Worm (Caenorhabditis elegans) whole organism, midembryonic: ENCODE measurements around the gene C39B5.2.
A peak's percentile ranks its signal among the peaks of the same experiment; 100 is the strongest.

Source experiments
- T22C8.4 ChIP-seq: fragments of 200-800 bp; sonication (Bioruptor generic); IDR thresholded peaks from 2 replicates; pipeline ENCODE4 v1.3.6; 2022; ENCODE audit warnings: missing genetic modification characterization, missing compliant biosample characterization
- cog-1 ChIP-seq: sonication (generic microtip); optimal IDR thresholded peaks from 2 replicates; lab custom pipeline; 2016; ENCODE audit warnings: missing genetic modification characterization, missing compliant biosample characterization
- flt-1 ChIP-seq: fragments of 200-800 bp; sonication (Bioruptor generic); IDR thresholded peaks from 2 replicates; pipeline ENCODE4 v1.3.6; 2022; ENCODE audit warnings: missing genetic modification characterization, missing compliant biosample characterization
- klf-2 ChIP-seq: fragments of 200-800 bp; sonication (Bioruptor generic); conservative IDR thresholded peaks from 2 replicates; pipeline ENCODE4 v1.3.6; 2022; ENCODE audit warnings: missing genetic modification reagents, missing genetic modification characterization, missing compliant biosample characterization
- med-1 ChIP-seq: sonication (generic microtip); optimal IDR thresholded peaks from 2 replicates; lab custom pipeline; 2017; ENCODE audit warnings: missing genetic modification characterization, mild to moderate bottlenecking, missing compliant biosample characterization, antibody characterized with exemption, missing genetic modification reagents; ENCODE audit not compliant: insufficient read depth
- ref-1 ChIP-seq: fragments of 200-800 bp; sonication (Bioruptor generic); conservative IDR thresholded peaks from 2 replicates; pipeline ENCODE4 v1.3.6; 2022; ENCODE audit warnings: missing genetic modification reagents, missing genetic modification characterization, missing compliant biosample characterization
- tab-1 ChIP-seq: fragments of 200-800 bp; sonication (Bioruptor generic); IDR thresholded peaks from 2 replicates; pipeline ENCODE4 v1.3.6; 2022; ENCODE audit warnings: missing genetic modification characterization, missing compliant biosample characterization
- ztf-23 ChIP-seq: fragments of 200-800 bp; sonication (Bioruptor generic); IDR thresholded peaks from 2 replicates; pipeline ENCODE4 v1.3.6; 2022; ENCODE audit warnings: missing genetic modification reagents, missing genetic modification characterization, missing compliant biosample characterization
- ztf-29 ChIP-seq: fragments of 200-800 bp; sonication (Bioruptor generic); IDR thresholded peaks from 2 replicates; pipeline ENCODE4 v1.3.6; 2022; ENCODE audit warnings: missing genetic modification reagents, missing genetic modification characterization, missing compliant biosample characterization

The C39B5.2 gene

DNA sequence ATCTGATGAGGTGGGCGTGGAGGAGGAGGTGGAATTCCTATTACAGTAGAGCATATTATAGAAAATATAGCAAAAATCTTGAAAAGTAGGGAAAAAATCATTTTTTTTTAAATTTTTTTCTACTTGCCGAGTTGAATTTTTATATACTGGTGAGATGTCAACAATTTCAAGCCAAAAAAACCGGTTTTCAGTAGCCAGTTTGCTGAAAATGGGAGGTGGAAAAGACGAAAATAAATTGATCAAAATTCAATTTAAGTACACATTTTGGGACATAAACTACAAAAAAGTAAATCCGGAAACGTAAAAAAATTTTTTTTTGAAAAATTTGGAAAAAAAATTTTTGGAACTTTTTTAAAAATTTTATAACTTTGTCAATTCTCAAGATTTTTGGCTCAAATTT lies 44.8 kb downstream of the C39B5.2 start, which contains the start of gene Y54F10BM.23:
Gene Y54F10BM.23 (minus strand): TSS at position 101 of the 400 bp plus-strand sequence.
- TF ChIP-seq T22C8.4 (GFP tag; lab: Robert Waterston, UW) (no peak), ref-1 (no peak), med-1 (GFP tag; lab: Kevin White, UChicago) (no peak), ztf-23 (no peak), klf-2 (GFP tag; lab: Robert Waterston, UW) (no peak)

DNA sequence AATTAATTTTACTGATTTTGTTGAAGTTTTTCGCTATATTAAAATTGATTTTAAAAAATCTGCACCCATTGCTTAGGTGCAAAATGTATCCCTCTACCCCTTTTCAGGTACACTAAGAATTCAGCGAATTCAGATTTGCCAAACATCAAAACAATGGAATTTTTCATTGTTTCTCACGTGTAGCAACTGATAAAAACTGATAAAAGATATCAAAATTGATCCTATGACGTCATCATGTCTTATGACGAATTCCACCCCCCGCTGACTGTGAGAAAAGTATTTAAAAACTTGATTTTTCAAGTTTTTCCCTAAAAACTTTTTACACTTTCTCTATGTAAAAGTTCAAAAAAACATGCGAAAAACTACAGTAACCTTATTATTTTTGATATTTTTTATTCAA lies 45.9 kb downstream of the C39B5.2 start, which contains the start of gene Y54F10BM.22:
Gene Y54F10BM.22 (plus strand): TSS at position 331 of the 400 bp plus-strand sequence.
- TF ChIP-seq T22C8.4 (GFP tag; lab: Robert Waterston, UW), result no peak
- TF ChIP-seq ref-1, result no peak
- TF ChIP-seq tab-1 (GFP tag; lab: Robert Waterston, UW), result no peak
- no peak for TF ChIP-seq klf-2 (GFP tag; lab: Robert Waterston, UW)
- TF ChIP-seq med-1 (GFP tag; lab: Kevin White, UChicago), result no peak
- TF ChIP-seq flt-1, result no peak
- TF ChIP-seq ztf-29, result no peak
- no peak for TF ChIP-seq cog-1
- TF ChIP-seq ztf-23, result no peak

- TF ChIP-seq tab-1 (GFP tag; lab: Robert Waterston, UW), result no peak
- no peak for TF ChIP-seq cog-1
- TF ChIP-seq T22C8.4 (GFP tag; lab: Robert Waterston, UW), result peak; percentile 98
- TF ChIP-seq ztf-23, result no peak
These were observed 47.6 kb downstream of the C39B5.2 start, which contains the start of gene Y54F10BM.3 for ce11 chrIII:2281975-2282957. TSS of gene Y54F10BM.3 (plus strand) at chrIII:2282025.

ce11 chrIII:2283341-2283847 lies 48.7 kb downstream of the C39B5.2 start:
- TF ChIP-seq ref-1 (no peak), T22C8.4 (GFP tag; lab: Robert Waterston, UW) (peak; percentile 97)
